Worm (Caenorhabditis elegans) whole organism, L1 larva: Measurements from ENCODE around the gene sel-11.

Experiments
- C16A3.4 ChIP-seq: fragments of 150-350 bp; optimal IDR thresholded peaks from 2 replicates; lab custom pipeline; 2014; ENCODE audit warnings: missing biosample characterization, missing genetic modification characterization
- aha-1 ChIP-seq: fragments of 150-350 bp; optimal IDR thresholded peaks from 2 replicates; lab custom pipeline; 2014; ENCODE audit warnings: missing biosample characterization, missing genetic modification characterization
- aly-2 ChIP-seq: fragments of 150-350 bp; optimal IDR thresholded peaks from 2 replicates; lab custom pipeline; 2014; ENCODE audit warnings: missing biosample characterization, missing genetic modification characterization
- ama-1 ChIP-seq: fragments of 150-350 bp; optimal IDR thresholded peaks from 2 replicates; lab custom pipeline; 2014
- blmp-1 ChIP-seq: fragments of 150-350 bp; optimal IDR thresholded peaks from 2 replicates; lab custom pipeline; 2014; ENCODE audit warnings: missing biosample characterization, missing genetic modification characterization
- ceh-63 ChIP-seq: fragments of 200-800 bp; sonication (Bioruptor generic); optimal IDR thresholded peaks from 2 replicates; lab custom pipeline; 2018; ENCODE audit warnings: mild to moderate bottlenecking, missing genetic modification characterization, missing compliant biosample characterization
- ceh-82 ChIP-seq, 3 experiments: fragments of 150-350 bp in 1 of 3; sonication (generic microtip) in 2 of 3; optimal IDR thresholded peaks; 2 replicates each; lab custom pipeline; 2014 to 2017; ENCODE audit warnings: missing biosample characterization in 3 of 3, missing genetic modification characterization in 3 of 3
- ceh-90 ChIP-seq: sonication (generic microtip); optimal IDR thresholded peaks from 2 replicates; lab custom pipeline; 2016; ENCODE audit warnings: missing genetic modification characterization, missing compliant biosample characterization
- ces-1 ChIP-seq: fragments of 150-350 bp; optimal IDR thresholded peaks from 2 replicates; lab custom pipeline; 2014; ENCODE audit warnings: missing biosample characterization, missing genetic modification reagents, missing genetic modification characterization
- dpl-1 ChIP-seq, 3 experiments: fragments of 150-350 bp in 2 of 3; sonication (generic microtip) in 1 of 3; optimal IDR thresholded peaks; 2 replicates each; lab custom pipeline; 2014 to 2017; ENCODE audit warnings: missing biosample characterization in 3 of 3, missing genetic modification characterization in 3 of 3, missing genetic modification reagents in 3 of 3
- egl-13 ChIP-seq: sonication (generic microtip); optimal IDR thresholded peaks from 2 replicates; lab custom pipeline; 2016; ENCODE audit warnings: missing genotype, missing genetic modification reagents, missing genetic modification characterization, missing compliant biosample characterization
- fkh-10 ChIP-seq: sonication (generic microtip); optimal IDR thresholded peaks from 2 replicates; lab custom pipeline; 2017; ENCODE audit warnings: missing biosample characterization, missing genetic modification reagents, missing genetic modification characterization
- fkh-8 ChIP-seq: sonication (generic microtip); optimal IDR thresholded peaks from 2 replicates; lab custom pipeline; 2016; ENCODE audit warnings: mild to moderate bottlenecking, missing genetic modification characterization, missing compliant biosample characterization
- fos-1 ChIP-seq: fragments of 150-350 bp; optimal IDR thresholded peaks from 2 replicates; lab custom pipeline; 2014; ENCODE audit warnings: missing biosample characterization, missing genetic modification characterization
- hlh-4 ChIP-seq: sonication (generic microtip); optimal IDR thresholded peaks from 2 replicates; lab custom pipeline; 2016; ENCODE audit warnings: mild to moderate bottlenecking, missing genetic modification characterization, missing compliant biosample characterization
- irx-1 ChIP-seq: sonication (generic microtip); optimal IDR thresholded peaks from 2 replicates; lab custom pipeline; 2016; ENCODE audit warnings: missing genetic modification characterization, missing compliant biosample characterization
- jun-1 ChIP-seq: fragments of 150-350 bp; optimal IDR thresholded peaks from 2 replicates; lab custom pipeline; 2014; ENCODE audit warnings: missing biosample characterization, missing genetic modification reagents, missing genetic modification characterization
- lin-35 ChIP-seq, 2 experiments: fragments of 150-350 bp; optimal IDR thresholded peaks; 2 replicates each; lab custom pipeline; 2014; ENCODE audit warnings: missing biosample characterization in 2 of 2, missing genetic modification characterization in 2 of 2, missing genetic modification reagents in 2 of 2
- mab-9 ChIP-seq: fragments of 200-800 bp; sonication (Bioruptor generic); IDR thresholded peaks from 2 replicates; pipeline ENCODE4 v1.3.6; 2022; ENCODE audit warnings: missing genetic modification reagents, missing genetic modification characterization, missing compliant biosample characterization
- mdl-1 ChIP-seq, 2 experiments: fragments of 150-350 bp; optimal IDR thresholded peaks; 2 replicates each; lab custom pipeline; 2014 to 2017; ENCODE audit warnings: missing biosample characterization in 2 of 2, missing genetic modification characterization in 2 of 2, inconsistent platforms in 1 of 2
- nhr-19 ChIP-seq: fragments of 200-800 bp; sonication (Bioruptor generic); conservative IDR thresholded peaks from 2 replicates; pipeline ENCODE4 v1.3.6; 2022; ENCODE audit warnings: missing genetic modification characterization, missing compliant biosample characterization
- nhr-28 ChIP-seq: fragments of 150-350 bp; optimal IDR thresholded peaks from 2 replicates; lab custom pipeline; 2014; ENCODE audit warnings: missing biosample characterization, missing genetic modification characterization
- nhr-71 ChIP-seq: sonication (generic microtip); optimal IDR thresholded peaks from 2 replicates; lab custom pipeline; 2016; ENCODE audit warnings: mild to moderate bottlenecking, missing genetic modification characterization, moderate library complexity, missing compliant biosample characterization
- nhr-84 ChIP-seq: sonication (generic microtip); optimal IDR thresholded peaks from 2 replicates; lab custom pipeline; 2017; ENCODE audit warnings: missing biosample characterization, missing genetic modification characterization
- nhr-85 ChIP-seq: sonication (generic microtip); peaks from one replicate; lab custom pipeline; 2016; ENCODE audit warnings: missing genetic modification characterization, inconsistent platforms, missing compliant biosample characterization
- pqm-1 ChIP-seq: sonication (generic microtip); optimal IDR thresholded peaks from 3 replicates; lab custom pipeline; 2017; ENCODE audit warnings: missing biosample characterization, missing genetic modification characterization
- rnt-1 ChIP-seq: sonication (generic microtip); optimal IDR thresholded peaks from 2 replicates; lab custom pipeline; 2016; ENCODE audit warnings: mild to moderate bottlenecking, missing genetic modification characterization, moderate library complexity, missing compliant biosample characterization
- snu-23 ChIP-seq: sonication (generic microtip); optimal IDR thresholded peaks from 2 replicates; lab custom pipeline; 2016; ENCODE audit warnings: missing genetic modification characterization, missing compliant biosample characterization
- sptf-1 ChIP-seq: fragments of 150-350 bp; optimal IDR thresholded peaks from 2 replicates; lab custom pipeline; 2014; ENCODE audit warnings: missing biosample characterization, missing genetic modification characterization
- sup-37 ChIP-seq: fragments of 200-800 bp; sonication (Bioruptor generic); optimal IDR thresholded peaks from 2 replicates; lab custom pipeline; 2018; ENCODE audit warnings: mild to moderate bottlenecking, missing genetic modification characterization, missing compliant biosample characterization
- swsn-7 ChIP-seq: sonication (generic microtip); optimal IDR thresholded peaks from 2 replicates; lab custom pipeline; 2016; ENCODE audit warnings: missing genetic modification characterization, missing compliant biosample characterization
- unc-130 ChIP-seq: fragments of 150-350 bp; optimal IDR thresholded peaks from 2 replicates; lab custom pipeline; 2017; ENCODE audit warnings: missing biosample characterization, missing genetic modification characterization, inconsistent platforms
- zag-1 ChIP-seq: fragments of 150-350 bp; optimal IDR thresholded peaks from 2 replicates; lab custom pipeline; 2014; ENCODE audit warnings: missing biosample characterization, missing genetic modification characterization
- zip-4 ChIP-seq: fragments of 200-800 bp; sonication (Bioruptor generic); optimal IDR thresholded peaks from 2 replicates; lab custom pipeline; 2018; ENCODE audit warnings: mild to moderate bottlenecking, missing genetic modification characterization, moderate library complexity, missing compliant biosample characterization

Gene sel-11

ce11 chrV:11782809-11783440 is 15.8 kb downstream of the sel-11 start, which contains the start of gene F55A11.11 (continued):
- no peak for TF ChIP-seq aly-2 (tag; lab: Kevin White, UChicago)
- peak; percentile 63 to 81 for TF ChIP-seq lin-35 (GFP tag; optimal IDR thresholded peaks at IDR 0.05; lab: Kevin White, UChicago)
- TF ChIP-seq fkh-8 (tag; lab: Kevin White, UChicago): peak; percentile 47
- peak; percentile 43 to 54 (median 51) for TF ChIP-seq dpl-1 (GFP tag; optimal IDR thresholded peaks at IDR 0.05; lab: Kevin White, UChicago)
- TF ChIP-seq pqm-1 (tag; lab: Kevin White, UChicago): peak; percentile 14
- peak; percentile 3 for TF ChIP-seq ama-1 (lab: Kevin White, UChicago)
- TF ChIP-seq nhr-84 (tag; lab: Kevin White, UChicago): no peak
- TF ChIP-seq ceh-82 (tag; optimal IDR thresholded peaks at IDR 0.05; lab: Kevin White, UChicago): peak; percentile 47 to 67 (median 55)

DNA sequence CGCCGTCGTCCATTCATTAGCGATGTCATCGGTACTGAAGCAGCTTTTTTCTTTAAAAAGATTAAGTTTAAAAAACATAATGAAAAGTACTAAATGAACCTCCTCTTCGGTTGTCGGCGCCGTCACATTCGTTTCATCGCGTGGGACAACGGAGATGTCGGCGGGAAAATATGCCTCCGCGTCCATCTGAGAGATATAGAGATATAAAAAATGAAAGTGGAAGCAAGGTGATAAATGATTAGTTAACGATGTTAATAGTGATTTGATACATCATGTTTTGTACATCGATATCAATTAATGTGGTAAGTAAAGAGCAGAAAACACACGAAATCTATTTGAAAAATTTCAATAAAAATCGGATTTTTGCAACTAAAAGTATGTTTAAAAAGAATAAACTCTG is 20.1 kb downstream of the sel-11 start, which contains the start of gene F55A11.7:
Gene F55A11.7 (minus strand): TSS at position 186 of the 400 bp plus-strand sequence.
- TF ChIP-seq blmp-1 (tag; lab: Kevin White, UChicago) (peak; percentile 94), mdl-1 (tag; optimal IDR thresholded peaks at IDR 0.05; lab: Kevin White, UChicago) (no peak)

- TF ChIP-seq nhr-85 (peak; percentile 23), swsn-7 (no peak), unc-130 (tag; lab: Kevin White, UChicago) (no peak), sptf-1 (tag; lab: Kevin White, UChicago) (no peak), C16A3.4 (tag; lab: Kevin White, UChicago) (no peak), mab-9 (GFP tag; lab: Robert Waterston, UW) (no peak), zag-1 (tag; lab: Kevin White, UChicago) (no peak)
These were observed 20.7 kb downstream of the sel-11 start, which contains the start of gene F55A11.8 for ce11 chrV:11787742-11788238. TSS of gene F55A11.8 (plus strand) at chrV:11788188.

ce11 chrV:11789474-11789873 is 22.3 kb downstream of the sel-11 start, which contains the start of gene D2023.1:
TSS of gene D2023.1 (plus strand) at chrV:11789550.
- TF ChIP-seq zip-4 (GFP tag; lab: Kevin White, UChicago) (no peak), swsn-7 (no peak), snu-23 (GFP tag; lab: Kevin White, UChicago) (no peak), egl-13 (tag; lab: Kevin White, UChicago) (no peak), nhr-19 (no peak), irx-1 (tag; lab: Kevin White, UChicago) (no peak), fkh-10 (no peak), fos-1 (no peak), hlh-4 (no peak), sup-37 (GFP tag; lab: Kevin White, UChicago) (no peak), nhr-28 (tag; lab: Kevin White, UChicago) (no peak), ces-1 (GFP tag; lab: Kevin White, UChicago) (no peak), sptf-1 (tag; lab: Kevin White, UChicago) (no peak)

DNA sequence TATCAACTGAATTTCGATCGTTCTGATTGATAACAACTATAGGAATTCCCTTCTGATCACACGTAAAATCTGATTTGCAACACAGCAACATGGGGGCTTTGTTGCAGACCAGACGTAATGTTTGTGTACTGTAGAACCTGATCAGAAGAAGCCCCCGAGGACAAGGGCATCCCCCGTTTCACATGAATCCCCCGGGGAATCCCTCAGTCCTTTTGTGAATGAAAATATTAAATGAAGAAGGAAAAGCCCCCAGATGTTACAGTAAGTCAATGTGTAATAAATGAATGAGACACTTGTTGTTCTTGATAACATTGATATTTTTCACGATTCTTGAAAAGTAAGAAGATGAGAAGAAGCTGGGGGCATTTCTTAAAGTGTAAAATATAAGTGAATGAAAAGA is 27.0 kb downstream of the sel-11 start:
- no peak for TF ChIP-seq ceh-63 (GFP tag; lab: Kevin White, UChicago)
- TF ChIP-seq nhr-71 (tag; lab: Kevin White, UChicago): no peak
- no peak for TF ChIP-seq mdl-1 (tag; optimal IDR thresholded peaks at IDR 0.05; lab: Kevin White, UChicago)
- TF ChIP-seq ama-1 (lab: Kevin White, UChicago): no peak
- no peak for TF ChIP-seq rnt-1 (tag; lab: Kevin White, UChicago)
- TF ChIP-seq ceh-90: no peak
- no peak for TF ChIP-seq jun-1 (tag; lab: Kevin White, UChicago)
- TF ChIP-seq aha-1: no peak
